Fruit fly (Drosophila melanogaster) whole organism, prepupa: ENCODE measurements around the gene Drsl3.

ENCODE experiments used
- CG10669 ChIP-seq: fragments of 200-800 bp; sonication (Bioruptor generic); optimal IDR thresholded peaks from 3 replicates; lab custom pipeline; 2018; ENCODE audit warnings: missing biosample characterization, mild to moderate bottlenecking, missing genetic modification characterization, moderate library complexity
- CG11294 ChIP-seq: fragments of 200-800 bp; sonication (Bioruptor generic); IDR thresholded peaks from 2 replicates; pipeline ENCODE4 v1.3.6; 2022; ENCODE audit warnings: missing biosample characterization, missing genetic modification characterization
- CG11762 ChIP-seq: fragments of 200-800 bp; sonication (Bioruptor generic); optimal IDR thresholded peaks from 3 replicates; lab custom pipeline; 2016; ENCODE audit warnings: missing biosample characterization, missing genetic modification characterization; ENCODE audit not compliant: insufficient read depth
- CG11902 ChIP-seq: fragments of 200-800 bp; sonication (Bioruptor generic); optimal IDR thresholded peaks from 3 replicates; lab custom pipeline; 2016; ENCODE audit warnings: missing biosample characterization, missing genetic modification characterization
- CG15336 ChIP-seq: fragments of 200-800 bp; sonication (Bioruptor generic); IDR thresholded peaks from 2 replicates; pipeline ENCODE4 v1.3.6; 2022; ENCODE audit warnings: missing biosample characterization, missing genetic modification characterization
- CG16779 ChIP-seq: fragments of 200-800 bp; sonication (Bioruptor generic); optimal IDR thresholded peaks from 3 replicates; lab custom pipeline; 2017; ENCODE audit warnings: missing biosample characterization, mild to moderate bottlenecking, missing genetic modification characterization
- CG3032 ChIP-seq: fragments of 200-800 bp; optimal IDR thresholded peaks from 2 replicates; lab custom pipeline; 2019; ENCODE audit warnings: missing biosample characterization, mild to moderate bottlenecking, missing genetic modification characterization, moderate library complexity
- CG32006 ChIP-seq: fragments of 200-800 bp; sonication (Bioruptor generic); optimal IDR thresholded peaks from 3 replicates; lab custom pipeline; 2017; ENCODE audit warnings: missing biosample characterization, mild to moderate bottlenecking, missing genetic modification characterization
- CG3919 ChIP-seq: fragments of 200-800 bp; sonication (Bioruptor generic); optimal IDR thresholded peaks from 3 replicates; lab custom pipeline; 2016; ENCODE audit warnings: missing biosample characterization, missing genetic modification characterization
- CG6163 ChIP-seq: fragments of 200-800 bp; sonication (Bioruptor generic); IDR thresholded peaks from 3 replicates; pipeline ENCODE4 v1.3.6; 2022; ENCODE audit warnings: missing biosample characterization, missing genetic modification characterization
- CG6276 ChIP-seq: fragments of 200-800 bp; sonication (Bioruptor generic); optimal IDR thresholded peaks from 2 replicates; lab custom pipeline; 2017; ENCODE audit warnings: missing biosample characterization, mild to moderate bottlenecking, missing genetic modification characterization
- CG6792 ChIP-seq: fragments of 200-800 bp; sonication (Bioruptor generic); optimal IDR thresholded peaks from 3 replicates; lab custom pipeline; 2016; ENCODE audit warnings: missing biosample characterization, missing genetic modification characterization
- CG6808 ChIP-seq: fragments of 200-800 bp; sonication (Bioruptor generic); optimal IDR thresholded peaks from 3 replicates; lab custom pipeline; 2017; ENCODE audit warnings: missing biosample characterization, missing genetic modification characterization, mild to moderate bottlenecking, moderate library complexity, missing genetic modification reagents
- CG6854 ChIP-seq: fragments of 200-800 bp; sonication (Bioruptor generic); optimal IDR thresholded peaks from 2 replicates; lab custom pipeline; 2017; ENCODE audit warnings: missing biosample characterization, mild to moderate bottlenecking, missing genetic modification characterization
- CG7368 ChIP-seq: fragments of 200-800 bp; sonication (Bioruptor generic); optimal IDR thresholded peaks from 3 replicates; lab custom pipeline; 2016; ENCODE audit warnings: missing biosample characterization, missing genetic modification characterization
- CG8119 ChIP-seq: fragments of 200-800 bp; sonication (Bioruptor generic); IDR thresholded peaks from 3 replicates; pipeline ENCODE4 v1.3.6; 2022; ENCODE audit warnings: missing biosample characterization, missing genetic modification characterization
- CG8319 ChIP-seq: fragments of 200-800 bp; sonication (Bioruptor generic); optimal IDR thresholded peaks from 3 replicates; lab custom pipeline; 2016; ENCODE audit warnings: missing biosample characterization, missing genetic modification characterization
- Eip75B ChIP-seq: fragments of 200-800 bp; sonication (Bioruptor generic); optimal IDR thresholded peaks from 3 replicates; lab custom pipeline; 2016; ENCODE audit warnings: missing biosample characterization, missing genetic modification characterization
- Eip78C ChIP-seq: fragments of 200-800 bp; sonication (Bioruptor generic); peaks from one replicate; lab custom pipeline; 2016; ENCODE audit warnings: missing biosample characterization, missing genetic modification characterization
- Eip93F ChIP-seq: fragments of 200-800 bp; sonication (Bioruptor generic); optimal IDR thresholded peaks from 2 replicates; lab custom pipeline; 2016; ENCODE audit warnings: missing biosample characterization, mild to moderate bottlenecking, missing genetic modification characterization
- Ets21C ChIP-seq: fragments of 200-800 bp; sonication (Bioruptor generic); optimal IDR thresholded peaks from 3 replicates; lab custom pipeline; 2016; ENCODE audit warnings: missing biosample characterization, missing genetic modification characterization
- Ets96B ChIP-seq: fragments of 200-800 bp; optimal IDR thresholded peaks from 2 replicates; lab custom pipeline; 2019; ENCODE audit warnings: missing biosample characterization, mild to moderate bottlenecking, missing genetic modification characterization, moderate library complexity
- Gug ChIP-seq: fragments of 200-800 bp; sonication (Bioruptor generic); IDR thresholded peaks from 2 replicates; pipeline ENCODE4 v1.3.6; 2022; ENCODE audit warnings: missing biosample characterization, missing genetic modification characterization
- Hr4 ChIP-seq: fragments of 200-800 bp; sonication (Bioruptor generic); optimal IDR thresholded peaks from 3 replicates; lab custom pipeline; 2016; ENCODE audit warnings: missing biosample characterization, missing genetic modification characterization
- Lpt ChIP-seq: fragments of 200-800 bp; sonication (Bioruptor generic); optimal IDR thresholded peaks from 3 replicates; lab custom pipeline; 2016; ENCODE audit warnings: missing biosample characterization, missing genetic modification characterization
- Met ChIP-seq: fragments of 200-800 bp; sonication (Bioruptor generic); optimal IDR thresholded peaks from 3 replicates; lab custom pipeline; 2016; ENCODE audit warnings: missing biosample characterization, missing genetic modification characterization
- OdsH ChIP-seq: fragments of 200-800 bp; sonication (Bioruptor generic); optimal IDR thresholded peaks from 3 replicates; lab custom pipeline; 2016; ENCODE audit warnings: missing biosample characterization, missing genetic modification characterization
- acj6 ChIP-seq: fragments of 200-800 bp; sonication (Bioruptor generic); optimal IDR thresholded peaks from 3 replicates; lab custom pipeline; 2016; ENCODE audit warnings: missing biosample characterization, missing genetic modification characterization
- cyc ChIP-seq: fragments of 200-800 bp; sonication (Bioruptor generic); optimal IDR thresholded peaks from 3 replicates; lab custom pipeline; 2016; ENCODE audit warnings: missing biosample characterization, missing genetic modification characterization
- dac ChIP-seq: fragments of 200-800 bp; sonication (Bioruptor generic); optimal IDR thresholded peaks from 2 replicates; lab custom pipeline; 2017; ENCODE audit warnings: missing biosample characterization, mild to moderate bottlenecking, missing genetic modification characterization
- dsx ChIP-seq: fragments of 200-800 bp; optimal IDR thresholded peaks from 3 replicates; lab custom pipeline; 2019; ENCODE audit warnings: missing biosample characterization, mild to moderate bottlenecking, missing genetic modification characterization, moderate library complexity; ENCODE audit not compliant: poor library complexity, severe bottlenecking
- esn ChIP-seq: fragments of 200-800 bp; sonication (Bioruptor generic); optimal IDR thresholded peaks from 2 replicates; lab custom pipeline; 2016; ENCODE audit warnings: missing biosample characterization, mild to moderate bottlenecking, missing genetic modification characterization, moderate library complexity
- fd59A ChIP-seq: fragments of 200-800 bp; sonication (Bioruptor generic); optimal IDR thresholded peaks from 2 replicates; lab custom pipeline; 2017; ENCODE audit warnings: missing biosample characterization, mild to moderate bottlenecking, missing genetic modification characterization, missing genetic modification reagents
- fd85E ChIP-seq: fragments of 200-800 bp; sonication (Bioruptor generic); optimal IDR thresholded peaks from 3 replicates; lab custom pipeline; 2016; ENCODE audit warnings: missing biosample characterization, missing genetic modification characterization
- lz ChIP-seq: fragments of 200-800 bp; sonication (Bioruptor generic); optimal IDR thresholded peaks from 3 replicates; lab custom pipeline; 2016; ENCODE audit warnings: missing biosample characterization, missing genetic modification characterization
- net ChIP-seq: fragments of 200-800 bp; sonication (Bioruptor generic); optimal IDR thresholded peaks from 3 replicates; lab custom pipeline; 2016; ENCODE audit warnings: missing biosample characterization, missing genetic modification characterization
- pdm3 ChIP-seq: fragments of 200-800 bp; sonication (Bioruptor generic); optimal IDR thresholded peaks from 3 replicates; lab custom pipeline; 2016; ENCODE audit warnings: missing biosample characterization, missing genetic modification characterization
- ss ChIP-seq, 2 experiments: fragments of 200-800 bp; sonication (Bioruptor generic); optimal IDR thresholded peaks; 2 replicates in 1 of 2; 3 replicates in 1 of 2; lab custom pipeline; 2017 to 2018; ENCODE audit warnings: mild to moderate bottlenecking in 2 of 2, missing biosample characterization in 2 of 2, missing genetic modification characterization in 2 of 2, moderate library complexity in 1 of 2
- svp ChIP-seq: fragments of 200-800 bp; sonication (Bioruptor generic); peaks from one replicate; lab custom pipeline; 2016; ENCODE audit warnings: missing biosample characterization, missing genetic modification characterization
- topi ChIP-seq: fragments of 200-800 bp; sonication (Bioruptor generic); optimal IDR thresholded peaks from 3 replicates; lab custom pipeline; 2016; ENCODE audit warnings: missing biosample characterization, missing genetic modification characterization
- vri ChIP-seq: fragments of 200-800 bp; sonication (Bioruptor generic); optimal IDR thresholded peaks from 3 replicates; lab custom pipeline; 2016; ENCODE audit warnings: missing biosample characterization, mild to moderate bottlenecking, missing genetic modification characterization

The Drsl3 gene

dm6 chr3L:3319223-3319643 lies 4.4 kb downstream of the Drsl3 start, which contains the start of the genes PIG-C, CG12016 and Dpm2 (continued):
- TF ChIP-seq Ets21C (GFP tag; lab: Kevin White, UChicago) (peak; percentile 65), ss (GFP tag; optimal IDR thresholded peaks at IDR 0.05; lab: Kevin White, UChicago) (no peak), lz (peak; percentile 76), fd59A (GFP tag; lab: Kevin White, UChicago) (peak; percentile 19), dsx (GFP tag; lab: Kevin White, UChicago) (peak; percentile 23), CG3032 (peak; percentile 74), CG6854 (GFP tag; lab: Kevin White, UChicago) (no peak), CG11762 (GFP tag; lab: Kevin White, UChicago) (no peak), acj6 (peak; percentile 63), CG3919 (no peak), CG6276 (GFP tag; lab: Kevin White, UChicago) (no peak), Eip78C (GFP tag; lab: Kevin White, UChicago) (peak; percentile 87), CG8319 (GFP tag; lab: Kevin White, UChicago) (peak; percentile 10), net (GFP tag; lab: Kevin White, UChicago) (no peak), Hr4 (peak; percentile 62), Met (GFP tag; lab: Kevin White, UChicago) (peak; percentile 71), vri (peak; percentile 56)

dm6 chr3L:3319992-3320732 lies 5.4 kb downstream of the Drsl3 start:
- TF ChIP-seq esn (GFP tag; lab: Kevin White, UChicago) (peak; percentile 10), CG6163 (GFP tag; lab: Robert Waterston, UW) (0 out of 3 replicates have a peak, but pooled peaks have one; percentile 41), Ets96B (no peak), dsx (GFP tag; lab: Kevin White, UChicago) (peak; percentile 24), CG15336 (0 out of 2 replicates have a peak, but pooled peaks have one; percentile 36), Hr4 (peak; percentile 55), topi (GFP tag; lab: Kevin White, UChicago) (no peak), lz (no peak), CG6854 (GFP tag; lab: Kevin White, UChicago) (no peak), Met (GFP tag; lab: Kevin White, UChicago) (no peak), acj6 (peak; percentile 19), CG11902 (GFP tag; lab: Kevin White, UChicago) (no peak), Eip78C (GFP tag; lab: Kevin White, UChicago) (peak; percentile 75), OdsH (GFP tag; lab: Kevin White, UChicago) (peak; percentile 25), CG3919 (peak; percentile 25), pdm3 (no peak), CG16779 (tag; lab: Kevin White, UChicago) (no peak), svp (peak; percentile 100), Eip75B (GFP tag; lab: Kevin White, UChicago) (peak; percentile 22), cyc (GFP tag; lab: Kevin White, UChicago) (no peak), CG11294 (no peak), dac (GFP tag; lab: Kevin White, UChicago) (no peak), Lpt (GFP tag; lab: Kevin White, UChicago) (no peak), CG8119 (GFP tag; lab: Robert Waterston, UW) (no peak), CG6792 (no peak), CG10669 (peak; percentile 21), Eip93F (GFP tag; lab: Kevin White, UChicago) (no peak), Gug (GFP tag; lab: Robert Waterston, UW) (no peak), CG32006 (GFP tag; lab: Kevin White, UChicago) (peak; percentile 38), CG7368 (no peak), fd85E (GFP tag; lab: Kevin White, UChicago) (no peak), CG6808 (GFP tag; lab: Kevin White, UChicago) (peak; percentile 5)
